Worm (Caenorhabditis elegans): ENCODE data around the gene sld-5.

sld-5 gene

ce11 chrV:20266992-20267391 is 29.4 kb upstream of the sld-5 start, which contains the start of gene mdt-17 (continued):
- no peak for TF ChIP-seq snpc-3.4 (tag; optimal IDR thresholded peaks at IDR 0.05)
- peak; percentile 37; the same call in 1 of the 2 replicates for TF ChIP-seq lin-26 (GFP tag; IDR thresholded peaks at IDR 0.05)
- TF ChIP-seq attf-6 (GFP tag; IDR thresholded peaks at IDR 0.05) = peak; percentile 62; the same call in 1 of the 2 replicates
- peak; percentile 79 for TF ChIP-seq athp-1 (tag; optimal IDR thresholded peaks at IDR 0.05)
- peak; percentile 41; the same call in 1 of the 2 replicates for TF ChIP-seq hsf-1 (GFP tag; IDR thresholded peaks at IDR 0.05)
- TF ChIP-seq sdz-38 (tag; optimal IDR thresholded peaks at IDR 0.05) = no peak
- TF ChIP-seq die-1 (tag; optimal IDR thresholded peaks at IDR 0.05) = no peak
- TF ChIP-seq attf-5 (GFP tag; optimal IDR thresholded peaks at IDR 0.05) = no peak
- peak; percentile 80 for TF ChIP-seq B0336.3 (GFP tag; IDR thresholded peaks at IDR 0.05)
- TF ChIP-seq F37B4.10 (GFP tag; IDR thresholded peaks at IDR 0.05) = no peak
- TF ChIP-seq mxl-1 (tag; optimal IDR thresholded peaks at IDR 0.05) = no peak
- TF ChIP-seq lsy-27 (tag; optimal IDR thresholded peaks at IDR 0.05; ENCODE audit: borderline replicate concordance, insufficient read depth) = no peak
- TF ChIP-seq zfh-2 (GFP tag; conservative IDR thresholded peaks at IDR 0.05) = no peak
- TF ChIP-seq Y79H2A.3 (GFP tag; conservative IDR thresholded peaks at IDR 0.05) = 0 out of 2 replicates have a peak, but pooled peaks have one; percentile 54
- TF ChIP-seq egrh-3 (GFP tag; IDR thresholded peaks at IDR 0.05) = no peak
- peak; percentile 36; the same call in 1 of the 2 replicates for TF ChIP-seq ceh-100 (GFP tag; IDR thresholded peaks at IDR 0.05)
- no peak for TF ChIP-seq hlh-12 (tag; optimal IDR thresholded peaks at IDR 0.05)
- no peak for TF ChIP-seq mcd-1 (GFP tag; IDR thresholded peaks at IDR 0.05)
- no peak for TF ChIP-seq F22D6.2 (tag; optimal IDR thresholded peaks at IDR 0.05)
- TF ChIP-seq C06A6.2 (GFP tag; conservative IDR thresholded peaks at IDR 0.05) = no peak
- TF ChIP-seq nhr-120 (GFP tag; IDR thresholded peaks at IDR 0.05) = no peak
- no peak for TF ChIP-seq T07F8.4 (tag; optimal IDR thresholded peaks at IDR 0.05)
- TF ChIP-seq snpc-1.1 (tag; optimal IDR thresholded peaks at IDR 0.05; ENCODE audit: insufficient read depth) = no peak
- no peak for TF ChIP-seq aptf-3 (GFP tag; IDR thresholded peaks at IDR 0.05)
- TF ChIP-seq C17E4.6 (GFP tag; IDR thresholded peaks at IDR 0.05) = 0 out of 2 replicates have a peak, but pooled peaks have one; percentile 36
- no peak for TF ChIP-seq F10E7.11 (tag; optimal IDR thresholded peaks at IDR 0.05)
- no peak for TF ChIP-seq F55B11.4 (tag; optimal IDR thresholded peaks at IDR 0.05; ENCODE audit: borderline replicate concordance, insufficient read depth)
- TF ChIP-seq dpff-1 (tag; optimal IDR thresholded peaks at IDR 0.05) = no peak
- 0 out of 2 replicates have a peak, but pooled peaks have one; percentile 15 for TF ChIP-seq dox-1 (GFP tag; IDR thresholded peaks at IDR 0.05)

ce11 chrV:20249438-20250120 is 12.0 kb upstream of the sld-5 start, which contains the start of gene swsn-1:
Gene swsn-1, minus strand, starts transcription at chrV:20249488.
- TF ChIP-seq ZK185.1 (tag; optimal IDR thresholded peaks at IDR 0.05; ENCODE audit: poor library complexity, severe bottlenecking) (no peak), ceh-100 (GFP tag; IDR thresholded peaks at IDR 0.05) (peak; percentile 53; the same call in 1 of the 2 replicates), D2030.7 (GFP tag; IDR thresholded peaks at IDR 0.05) (peak; percentile 72), somi-1 (GFP tag; optimal IDR thresholded peaks at IDR 0.05) (no peak), ztf-18 (tag; optimal IDR thresholded peaks at IDR 0.05) (no peak), Y53F4B.3 (GFP tag; IDR thresholded peaks at IDR 0.05) (no peak), cebp-1 (GFP tag; IDR thresholded peaks at IDR 0.05) (no peak), cebp-1 (tag; optimal IDR thresholded peaks at IDR 0.05) (peak; percentile 51), Y67H2A.10 (GFP tag; conservative IDR thresholded peaks at IDR 0.05) (no peak), hmg-1.2 (GFP tag; IDR thresholded peaks at IDR 0.05) (peak; percentile 98), chd-7 (tag; optimal IDR thresholded peaks at IDR 0.05) (no peak), F49E8.2 (tag; optimal IDR thresholded peaks at IDR 0.05; ENCODE audit: insufficient read depth) (peak; percentile 5), snpc-4 (GFP tag; optimal IDR thresholded peaks at IDR 0.05) (no peak), snpc-4 (tag; optimal IDR thresholded peaks at IDR 0.05) (peak in 1 of 4 experiments; percentile 23), B0336.3 (GFP tag; IDR thresholded peaks at IDR 0.05) (0 out of 2 replicates have a peak, but pooled peaks have one; percentile 27), hlh-12 (tag; optimal IDR thresholded peaks at IDR 0.05) (no peak), ceh-58 (GFP tag; IDR thresholded peaks at IDR 0.05) (no peak), pbrm-1 (GFP tag; IDR thresholded peaks at IDR 0.05) (0 out of 2 replicates have a peak, but pooled peaks have one; percentile 15), mcd-1 (GFP tag; IDR thresholded peaks at IDR 0.05) (0 out of 2 replicates have a peak, but pooled peaks have one; percentile 37), zfh-2 (GFP tag; conservative IDR thresholded peaks at IDR 0.05) (no peak; the same call in 1 of the 2 replicates), lin-54 (GFP tag; optimal IDR thresholded peaks at IDR 0.05) (peak; percentile 34), dox-1 (GFP tag; IDR thresholded peaks at IDR 0.05) (peak; percentile 57), zim-3 (tag; optimal IDR thresholded peaks at IDR 0.05) (peak; percentile 20)

Measured in whole organism, young adult.